Worm (Caenorhabditis elegans): ENCODE results near the gene W09D6.1.

ce11 chrIII:11076743-11077142, 8.1 kb downstream of the W09D6.1 start:
- TF ChIP-seq mel-28 (tag; optimal IDR thresholded peaks at IDR 0.05; ENCODE audit: borderline replicate concordance) (no peak), pha-4 (tag; optimal IDR thresholded peaks at IDR 0.05) (no peak)
